Worm (Caenorhabditis elegans) whole organism, L2 larva: Measurements from ENCODE around the gene chil-15.

Source experiments
- ZK546.5 ChIP-seq: sonication (generic microtip); optimal IDR thresholded peaks from 2 replicates; lab custom pipeline; 2017; ENCODE audit warnings: missing biosample characterization, missing genetic modification characterization
- ama-1 ChIP-seq: fragments of 150-350 bp; optimal IDR thresholded peaks from 2 replicates; lab custom pipeline; 2018; ENCODE audit warnings: inconsistent platforms
- blmp-1 ChIP-seq: sonication (generic microtip); optimal IDR thresholded peaks from 2 replicates; lab custom pipeline; 2017; ENCODE audit warnings: missing genetic modification characterization, mild to moderate bottlenecking, missing compliant biosample characterization, antibody characterized with exemption, moderate library complexity; ENCODE audit not compliant: insufficient read depth
- egl-27 ChIP-seq: sonication (generic microtip); optimal IDR thresholded peaks from 3 replicates; lab custom pipeline; 2017; ENCODE audit warnings: missing biosample characterization, missing genetic modification reagents, missing genetic modification characterization
- elt-3 ChIP-seq: sonication (generic microtip); optimal IDR thresholded peaks from 2 replicates; lab custom pipeline; 2017; ENCODE audit warnings: missing biosample characterization, missing genetic modification characterization
- lin-39 ChIP-seq: fragments of 150-350 bp; optimal IDR thresholded peaks from 2 replicates; lab custom pipeline; 2014; ENCODE audit warnings: missing biosample characterization, missing genetic modification reagents, missing genetic modification characterization
- nhr-77 ChIP-seq: fragments of 150-350 bp; optimal IDR thresholded peaks from 2 replicates; lab custom pipeline; 2014; ENCODE audit warnings: missing biosample characterization, missing genetic modification characterization
- unc-62 ChIP-seq: fragments of 150-350 bp; optimal IDR thresholded peaks from 2 replicates; lab custom pipeline; 2014; ENCODE audit warnings: missing biosample characterization, missing genetic modification reagents, missing genetic modification characterization
- zag-1 ChIP-seq: fragments of 150-350 bp; optimal IDR thresholded peaks from 2 replicates; lab custom pipeline; 2014; ENCODE audit warnings: missing biosample characterization, missing genetic modification characterization

DNA sequence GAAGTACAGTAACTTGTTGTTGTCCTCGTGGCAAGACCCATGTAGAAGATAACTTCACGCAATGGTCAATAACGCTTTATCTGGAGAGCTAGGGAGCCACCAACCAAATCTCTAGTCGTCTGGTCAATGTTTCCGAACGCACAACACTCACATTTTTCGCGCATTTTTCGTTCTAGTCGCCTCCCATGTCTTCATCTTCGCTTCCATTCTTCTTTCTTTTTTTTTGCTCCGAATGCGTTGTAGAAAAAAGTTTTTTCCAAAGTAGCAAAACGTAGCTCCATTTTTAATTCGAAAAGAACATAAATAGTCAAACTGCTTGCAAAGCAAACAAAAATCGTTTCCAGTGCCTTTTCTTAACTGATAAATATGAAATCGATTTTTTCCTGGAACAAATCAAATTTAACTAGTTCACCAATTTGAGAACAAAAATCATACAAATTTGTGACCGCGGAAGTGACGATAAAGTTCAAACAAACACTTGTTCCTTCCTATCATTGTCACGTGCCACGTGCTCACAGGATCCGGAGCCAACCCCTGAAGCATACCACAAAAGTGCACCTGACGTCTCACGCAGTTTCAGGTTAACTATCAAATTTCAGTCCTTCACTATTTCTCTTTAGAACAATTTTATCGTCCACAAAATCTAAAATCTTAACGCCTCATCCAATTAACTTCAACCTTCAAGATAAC, 24.4 kb downstream of the chil-15 start:
- TF ChIP-seq elt-3 (tag; lab: Kevin White, UChicago), result no peak
- TF ChIP-seq ama-1, result no peak
- TF ChIP-seq zag-1 (tag; lab: Kevin White, UChicago), result no peak
- TF ChIP-seq ZK546.5, result no peak
- no peak for TF ChIP-seq nhr-77
- TF ChIP-seq lin-39 (tag; lab: Kevin White, UChicago), result no peak
- no peak for TF ChIP-seq blmp-1
- TF ChIP-seq egl-27 (tag; lab: Kevin White, UChicago), result no peak
- no peak for TF ChIP-seq unc-62 (GFP tag; lab: Kevin White, UChicago)
